Worm (Caenorhabditis elegans) whole organism, L2 larva: ENCODE results near the gene B0457.2.

Experiments used
- F13H6.1 ChIP-seq: sonication (generic microtip); optimal IDR thresholded peaks from 2 replicates; lab custom pipeline; 2016; ENCODE audit warnings: missing genetic modification characterization, missing compliant biosample characterization
- ZK546.5 ChIP-seq: sonication (generic microtip); optimal IDR thresholded peaks from 2 replicates; lab custom pipeline; 2017; ENCODE audit warnings: missing biosample characterization, missing genetic modification characterization
- alr-1 ChIP-seq: fragments of 150-350 bp; optimal IDR thresholded peaks from 2 replicates; lab custom pipeline; 2014; ENCODE audit warnings: missing biosample characterization, missing genetic modification characterization
- ama-1 ChIP-seq: fragments of 150-350 bp; optimal IDR thresholded peaks from 2 replicates; lab custom pipeline; 2018; ENCODE audit warnings: inconsistent platforms
- lin-39 ChIP-seq: fragments of 150-350 bp; optimal IDR thresholded peaks from 2 replicates; lab custom pipeline; 2014; ENCODE audit warnings: missing biosample characterization, missing genetic modification reagents, missing genetic modification characterization
- nhr-11 ChIP-seq: fragments of 150-350 bp; optimal IDR thresholded peaks from 2 replicates; lab custom pipeline; 2014; ENCODE audit warnings: missing biosample characterization, missing genetic modification characterization
- sma-9 ChIP-seq, 2 experiments: fragments of 150-350 bp in 1 of 2; sonication (generic microtip) in 1 of 2; optimal IDR thresholded peaks; 2 replicates each; lab custom pipeline; 2014 to 2016; ENCODE audit warnings: missing genetic modification characterization in 2 of 2, mild to moderate bottlenecking in 1 of 2, missing biosample characterization in 1 of 2, missing compliant biosample characterization in 1 of 2, missing genetic modification reagents in 1 of 2, moderate library complexity in 1 of 2
- snpc-4 ChIP-seq: fragments of 150-350 bp; optimal IDR thresholded peaks from 2 replicates; lab custom pipeline; 2014; ENCODE audit warnings: missing biosample characterization, missing genetic modification characterization

DNA sequence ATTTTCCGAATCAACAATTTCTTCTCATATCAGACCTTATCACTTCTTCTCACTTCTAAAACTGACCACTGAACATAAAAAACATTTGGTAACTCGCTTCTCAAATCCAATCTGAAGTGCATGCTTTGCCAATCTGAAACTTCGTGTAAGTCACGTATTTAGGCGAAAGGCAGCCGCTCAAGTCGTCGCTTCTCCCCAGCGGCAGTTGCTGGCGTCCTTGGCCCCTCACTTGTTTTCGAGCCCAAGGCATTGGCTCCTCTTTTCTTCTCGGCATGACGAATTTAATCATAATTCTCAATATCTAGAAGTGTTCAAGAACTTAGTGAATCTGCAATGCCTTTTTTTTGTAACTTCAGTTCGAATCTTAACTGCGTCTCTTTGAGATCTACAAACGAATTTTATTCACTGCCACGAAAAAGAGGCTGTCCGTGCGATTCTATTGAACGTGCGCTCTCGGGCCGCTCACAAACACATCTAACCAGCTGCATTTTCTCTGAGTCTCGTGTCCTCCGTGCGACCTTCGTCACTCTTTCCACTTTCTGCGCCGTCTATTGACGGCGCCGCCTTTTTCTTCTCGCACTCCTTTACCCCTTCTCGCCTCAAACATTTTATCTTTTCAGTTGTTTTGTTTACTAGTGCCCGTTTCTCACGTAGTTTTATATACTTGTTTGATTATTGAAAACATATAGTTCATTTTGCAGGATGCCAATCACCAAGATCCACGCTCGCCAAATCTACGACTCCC is 5.2 kb upstream of the B0457.2 start:
- no peak for TF ChIP-seq alr-1 (tag; lab: Kevin White, UChicago)
- no peak for TF ChIP-seq nhr-11 (tag; lab: Kevin White, UChicago)
- TF ChIP-seq lin-39 (tag; lab: Kevin White, UChicago): no peak
- no peak for TF ChIP-seq sma-9 (GFP tag; optimal IDR thresholded peaks at IDR 0.05; lab: Kevin White, UChicago)
- no peak for TF ChIP-seq sma-9 (tag; optimal IDR thresholded peaks at IDR 0.05; lab: Kevin White, UChicago)
- TF ChIP-seq ZK546.5: no peak
- peak; percentile 45 for TF ChIP-seq F13H6.1 (tag; lab: Kevin White, UChicago)
- peak; percentile 71 for TF ChIP-seq ama-1
- no peak for TF ChIP-seq snpc-4 (tag; lab: Kevin White, UChicago)
